Worm (Caenorhabditis elegans): Measurements from ENCODE around the gene T26C11.4.
A peak's percentile ranks its signal among the peaks of the same experiment; 100 is the strongest.

The T26C11.4 gene

DNA sequence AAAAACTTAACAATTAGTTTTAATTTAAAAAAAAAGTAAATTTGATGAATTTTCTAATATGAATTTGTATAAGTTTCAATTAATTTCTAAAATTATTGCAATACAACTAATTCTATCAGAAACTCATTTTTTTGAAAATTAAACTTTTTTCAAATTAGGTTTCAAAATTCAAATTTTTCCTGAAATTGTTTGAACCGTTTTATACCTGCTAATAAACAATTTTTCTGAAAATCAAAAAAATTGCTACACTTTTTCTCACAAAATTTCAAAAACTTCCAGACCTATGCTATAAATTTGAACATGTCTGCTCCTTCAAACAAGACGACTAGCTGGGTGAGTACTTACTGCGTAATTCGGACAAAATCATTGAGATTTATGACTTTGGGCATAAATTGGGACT lies 15.1 kb upstream of the T26C11.4 start, which contains the start of gene T26C11.8:
TSS of gene T26C11.8 (plus strand) at position 301 of the 400 bp plus-strand sequence.
- no peak for TF ChIP-seq snpc-4 (tag; optimal IDR thresholded peaks at IDR 0.05)
- no peak for TF ChIP-seq lin-39 (tag; optimal IDR thresholded peaks at IDR 0.05)
- TF ChIP-seq alr-1 (tag; optimal IDR thresholded peaks at IDR 0.05): no peak
- no peak for TF ChIP-seq blmp-1 (tag; optimal IDR thresholded peaks at IDR 0.05; ENCODE audit: insufficient read depth)
- no peak for TF ChIP-seq ztf-1 (GFP tag; conservative IDR thresholded peaks at IDR 0.05)
- no peak for TF ChIP-seq ztf-4 (tag; optimal IDR thresholded peaks at IDR 0.05)
- no peak for TF ChIP-seq ZK546.5 (tag; optimal IDR thresholded peaks at IDR 0.05)
- no peak for TF ChIP-seq nhr-237 (tag; optimal IDR thresholded peaks at IDR 0.05)
- no peak for TF ChIP-seq nhr-11 (tag; optimal IDR thresholded peaks at IDR 0.05)
- TF ChIP-seq egl-27 (tag; optimal IDR thresholded peaks at IDR 0.05): no peak
- no peak for TF ChIP-seq elt-3 (tag; optimal IDR thresholded peaks at IDR 0.05)
- TF ChIP-seq ama-1 (optimal IDR thresholded peaks at IDR 0.05): no peak
- no peak for TF ChIP-seq mbf-1 (tag; optimal IDR thresholded peaks at IDR 0.05)

ce11 chrX:1858616-1859015 lies 13.3 kb upstream of the T26C11.4 start:
- peak; percentile 50 for TF ChIP-seq gmeb-1 (tag; optimal IDR thresholded peaks at IDR 0.05)
- TF ChIP-seq nhr-12 (tag; optimal IDR thresholded peaks at IDR 0.05): no peak
- TF ChIP-seq snpc-4 (tag; optimal IDR thresholded peaks at IDR 0.05): no peak
- no peak for TF ChIP-seq aly-2 (tag; optimal IDR thresholded peaks at IDR 0.05)
- TF ChIP-seq ztf-4 (tag; optimal IDR thresholded peaks at IDR 0.05): no peak
- peak; percentile 37 for TF ChIP-seq lin-13 (GFP tag; optimal IDR thresholded peaks at IDR 0.05)
- TF ChIP-seq Y55F3AM.14 (GFP tag; optimal IDR thresholded peaks at IDR 0.05): no peak
- no peak for TF ChIP-seq fos-1 (tag; optimal IDR thresholded peaks at IDR 0.05)
- peak; percentile 31 for TF ChIP-seq F13H6.1 (tag; optimal IDR thresholded peaks at IDR 0.05)
- no peak for TF ChIP-seq alr-1 (tag; optimal IDR thresholded peaks at IDR 0.05)
- peak in 1 of 2 experiments; percentile 17 for TF ChIP-seq mdl-1 (tag; optimal IDR thresholded peaks at IDR 0.05)
- peak; percentile 54 for TF ChIP-seq unc-55 (GFP tag; optimal IDR thresholded peaks at IDR 0.05)
- TF ChIP-seq lsy-2 (tag; optimal IDR thresholded peaks at IDR 0.05): peak in 1 of 2 experiments; percentile 62
- TF ChIP-seq unc-62 (GFP tag; optimal IDR thresholded peaks at IDR 0.05): no peak
- peak; percentile 10 for TF ChIP-seq nhr-25 (tag; optimal IDR thresholded peaks at IDR 0.05)
- no peak for TF ChIP-seq nhr-237 (tag; optimal IDR thresholded peaks at IDR 0.05)
- peak; percentile 14 for TF ChIP-seq C34F6.9 (tag; optimal IDR thresholded peaks at IDR 0.05)
- peak; percentile 35 for TF ChIP-seq nhr-21 (tag; optimal IDR thresholded peaks at IDR 0.05)
- peak; percentile 7 for TF ChIP-seq ceh-16 (tag; optimal IDR thresholded peaks at IDR 0.05)
- peak; percentile 65 for TF ChIP-seq sma-3 (GFP tag; optimal IDR thresholded peaks at IDR 0.05)
- TF ChIP-seq zag-1 (tag; optimal IDR thresholded peaks at IDR 0.05): no peak
- TF ChIP-seq sma-9 (GFP tag; optimal IDR thresholded peaks at IDR 0.05): no peak
- TF ChIP-seq sma-9 (tag; optimal IDR thresholded peaks at IDR 0.05): no peak
- TF ChIP-seq nhr-129 (tag; optimal IDR thresholded peaks at IDR 0.05): peak; percentile 72
- peak; percentile 56 for TF ChIP-seq lin-11 (tag; optimal IDR thresholded peaks at IDR 0.05)

DNA sequence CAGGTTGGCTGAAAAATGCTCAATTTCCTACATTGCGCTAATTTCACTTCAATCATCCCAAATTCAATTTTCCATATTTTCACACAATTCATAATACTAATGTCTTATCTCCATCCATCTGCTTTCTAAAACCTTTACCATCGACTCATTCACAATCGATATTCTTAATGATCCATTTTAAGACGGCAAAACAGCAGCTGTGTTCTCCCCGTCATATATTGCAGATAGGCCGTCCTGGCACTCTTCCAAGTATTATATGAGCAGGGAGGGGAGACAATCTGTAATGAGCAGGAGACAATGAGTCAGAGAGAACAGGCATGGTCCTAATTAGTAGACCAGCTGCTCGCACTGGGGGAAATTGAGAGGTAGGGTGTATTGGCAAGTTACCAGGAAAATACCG lies 12.4 kb upstream of the T26C11.4 start:
- no peak for TF ChIP-seq mdl-1 (tag; optimal IDR thresholded peaks at IDR 0.05)
- TF ChIP-seq elt-3 (tag; optimal IDR thresholded peaks at IDR 0.05): no peak
- TF ChIP-seq unc-62 (GFP tag; optimal IDR thresholded peaks at IDR 0.05): no peak
- TF ChIP-seq mab-5 (tag; optimal IDR thresholded peaks at IDR 0.05): no peak
- TF ChIP-seq nhr-23 (tag; optimal IDR thresholded peaks at IDR 0.05): no peak
- no peak for TF ChIP-seq zag-1 (tag; optimal IDR thresholded peaks at IDR 0.05)
- TF ChIP-seq peb-1 (tag; optimal IDR thresholded peaks at IDR 0.05): no peak

ce11 chrX:1856160-1856559 lies 10.8 kb upstream of the T26C11.4 start, which contains the start of gene ceh-39:
Gene ceh-39 (minus strand): TSS chrX:1856172.
- TF ChIP-seq egl-27 (tag; optimal IDR thresholded peaks at IDR 0.05) (peak; percentile 9), lsy-2 (tag; optimal IDR thresholded peaks at IDR 0.05) (peak; percentile 48 to 57), nhr-129 (tag; optimal IDR thresholded peaks at IDR 0.05) (peak; percentile 71), ztf-1 (GFP tag; conservative IDR thresholded peaks at IDR 0.05) (no peak), fos-1 (tag; optimal IDR thresholded peaks at IDR 0.05) (no peak), ama-1 (optimal IDR thresholded peaks at IDR 0.05) (no peak), gmeb-1 (tag; optimal IDR thresholded peaks at IDR 0.05) (peak; percentile 45), zag-1 (tag; optimal IDR thresholded peaks at IDR 0.05) (peak; percentile 29), ceh-82 (tag; optimal IDR thresholded peaks at IDR 0.05) (peak; percentile 31), F13H6.1 (tag; optimal IDR thresholded peaks at IDR 0.05) (peak; percentile 19), sem-4 (tag; optimal IDR thresholded peaks at IDR 0.05) (no peak), unc-55 (GFP tag; optimal IDR thresholded peaks at IDR 0.05) (peak; percentile 83), snpc-4 (tag; optimal IDR thresholded peaks at IDR 0.05) (peak; percentile 27), lin-11 (tag; optimal IDR thresholded peaks at IDR 0.05) (peak; percentile 39), crh-2 (tag; optimal IDR thresholded peaks at IDR 0.05) (peak; percentile 44), C34F6.9 (tag; optimal IDR thresholded peaks at IDR 0.05) (peak; percentile 75)

All from whole organism, L2 larva.